Worm (Caenorhabditis elegans) whole organism, L4 larva: ENCODE data around the gene Y37A1A.2.

ENCODE experiments used
- D1046.2 ChIP-seq: fragments of 200-800 bp; sonication (Bioruptor generic); IDR thresholded peaks from 2 replicates; pipeline ENCODE4 v1.3.6; 2022; ENCODE audit warnings: missing genetic modification characterization, missing compliant biosample characterization
- F26F4.8 ChIP-seq: fragments of 200-800 bp; sonication (Bioruptor generic); conservative IDR thresholded peaks from 2 replicates; pipeline ENCODE4 v1.3.6; 2022; ENCODE audit warnings: missing genetic modification characterization, missing compliant biosample characterization
- Y105C5A.15 ChIP-seq: fragments of 200-800 bp; sonication (Bioruptor generic); IDR thresholded peaks from 2 replicates; pipeline ENCODE4 v1.3.6; 2022; ENCODE audit warnings: missing genetic modification characterization, missing compliant biosample characterization
- Y48G9A.11 ChIP-seq: fragments of 200-800 bp; sonication (Bioruptor generic); IDR thresholded peaks from 2 replicates; pipeline ENCODE4 v1.3.6; 2022; ENCODE audit warnings: missing genetic modification reagents, missing genetic modification characterization, missing compliant biosample characterization
- Y75B8A.6 ChIP-seq: fragments of 200-800 bp; sonication (Bioruptor generic); IDR thresholded peaks from 2 replicates; pipeline ENCODE4 v1.3.6; 2022; ENCODE audit warnings: missing genetic modification reagents, missing genetic modification characterization, missing compliant biosample characterization
- ZK337.2 ChIP-seq: fragments of 200-800 bp; sonication (Bioruptor generic); IDR thresholded peaks from 2 replicates; pipeline ENCODE4 v1.3.6; 2022; ENCODE audit warnings: missing genetic modification reagents, missing genetic modification characterization, missing compliant biosample characterization
- aha-1 ChIP-seq: fragments of 150-350 bp; peaks from one replicate; lab custom pipeline; 2014; ENCODE audit warnings: missing biosample characterization, missing genetic modification characterization
- ceh-20 ChIP-seq: fragments of 200-800 bp; sonication (Bioruptor generic); IDR thresholded peaks from 2 replicates; pipeline ENCODE4 v1.3.6; 2022; ENCODE audit warnings: missing genetic modification reagents, missing genetic modification characterization, missing compliant biosample characterization
- ceh-62 ChIP-seq: sonication (generic microtip); optimal IDR thresholded peaks from 2 replicates; lab custom pipeline; 2017; ENCODE audit warnings: missing biosample characterization, missing genetic modification characterization
- daf-8 ChIP-seq: fragments of 200-800 bp; sonication (Bioruptor generic); IDR thresholded peaks from 2 replicates; pipeline ENCODE4 v1.3.6; 2022; ENCODE audit warnings: missing genetic modification characterization, missing compliant biosample characterization
- dmd-9 ChIP-seq: fragments of 200-800 bp; sonication (Bioruptor generic); IDR thresholded peaks from 2 replicates; pipeline ENCODE4 v1.3.6; 2022; ENCODE audit warnings: missing genetic modification reagents, missing genetic modification characterization, missing compliant biosample characterization
- egl-27 ChIP-seq: sonication (generic microtip); optimal IDR thresholded peaks from 3 replicates; lab custom pipeline; 2017; ENCODE audit warnings: missing biosample characterization, missing genetic modification reagents, missing genetic modification characterization
- egl-43 ChIP-seq: fragments of 200-800 bp; sonication (Bioruptor generic); IDR thresholded peaks from 2 replicates; pipeline ENCODE4 v1.3.6; 2022; ENCODE audit warnings: missing genetic modification reagents, missing genetic modification characterization, missing compliant biosample characterization
- fkh-10 ChIP-seq: fragments of 150-350 bp; optimal IDR thresholded peaks from 2 replicates; lab custom pipeline; 2014; ENCODE audit warnings: missing biosample characterization, missing genetic modification reagents, missing genetic modification characterization
- fos-1 ChIP-seq: fragments of 150-350 bp; optimal IDR thresholded peaks from 2 replicates; lab custom pipeline; 2014; ENCODE audit warnings: missing biosample characterization, missing genetic modification characterization
- lim-7 ChIP-seq: fragments of 200-800 bp; sonication (Bioruptor generic); IDR thresholded peaks from 2 replicates; pipeline ENCODE4 v1.3.6; 2022; ENCODE audit warnings: missing genetic modification characterization, missing compliant biosample characterization
- madf-5 ChIP-seq, 2 experiments: fragments of 200-800 bp; sonication (Bioruptor generic); IDR thresholded peaks; 2 replicates each; pipeline ENCODE4 v1.3.6; 2022; ENCODE audit warnings: missing compliant biosample characterization in 2 of 2, missing genetic modification characterization in 2 of 2
- madf-9 ChIP-seq: fragments of 200-800 bp; sonication (Bioruptor generic); conservative IDR thresholded peaks from 2 replicates; pipeline ENCODE4 v1.3.6; 2022; ENCODE audit warnings: missing genetic modification reagents, missing genetic modification characterization, missing compliant biosample characterization
- mdt-29 ChIP-seq: fragments of 200-800 bp; sonication (Bioruptor generic); IDR thresholded peaks from 2 replicates; pipeline ENCODE4 v1.3.6; 2022; ENCODE audit warnings: missing genetic modification reagents, missing genetic modification characterization, missing compliant biosample characterization
- mes-2 ChIP-seq: sonication (generic microtip); optimal IDR thresholded peaks from 2 replicates; lab custom pipeline; 2016; ENCODE audit warnings: missing genotype, mild to moderate bottlenecking, missing genetic modification characterization, missing compliant biosample characterization; ENCODE audit not compliant: poor library complexity, severe bottlenecking
- mxl-3 ChIP-seq: fragments of 200-800 bp; sonication (Bioruptor generic); optimal IDR thresholded peaks from 2 replicates; lab custom pipeline; 2018; ENCODE audit warnings: mild to moderate bottlenecking, missing genetic modification characterization, missing compliant biosample characterization
- nhr-28 ChIP-seq: fragments of 150-350 bp; optimal IDR thresholded peaks from 2 replicates; lab custom pipeline; 2014; ENCODE audit warnings: missing biosample characterization, missing genetic modification characterization
- nhr-42 ChIP-seq: fragments of 200-800 bp; sonication (Bioruptor generic); IDR thresholded peaks from 2 replicates; pipeline ENCODE4 v1.3.6; 2022; ENCODE audit warnings: missing genetic modification characterization, missing compliant biosample characterization
- pqm-1 ChIP-seq: sonication (generic microtip); optimal IDR thresholded peaks from 2 replicates; lab custom pipeline; 2017; ENCODE audit warnings: missing biosample characterization, missing genetic modification characterization
- saeg-2 ChIP-seq: fragments of 200-800 bp; sonication (Bioruptor generic); IDR thresholded peaks from 2 replicates; pipeline ENCODE4 v1.3.6; 2022; ENCODE audit warnings: missing genetic modification reagents, missing genetic modification characterization, missing compliant biosample characterization
- sdz-12 ChIP-seq: fragments of 200-800 bp; sonication (Bioruptor generic); optimal IDR thresholded peaks from 2 replicates; lab custom pipeline; 2018; ENCODE audit warnings: mild to moderate bottlenecking, missing genetic modification characterization, missing compliant biosample characterization
- set-16 ChIP-seq: fragments of 200-800 bp; sonication (Bioruptor generic); IDR thresholded peaks from 2 replicates; pipeline ENCODE4 v1.3.6; 2022; ENCODE audit warnings: missing genetic modification reagents, missing genetic modification characterization, missing compliant biosample characterization
- snpc-1.2 ChIP-seq: fragments of 200-800 bp; sonication (Bioruptor generic); IDR thresholded peaks from 2 replicates; pipeline ENCODE4 v1.3.6; 2022; ENCODE audit warnings: missing genetic modification reagents, missing genetic modification characterization, missing compliant biosample characterization
- tag-97 ChIP-seq: fragments of 200-800 bp; sonication (Bioruptor generic); IDR thresholded peaks from 2 replicates; pipeline ENCODE4 v1.3.6; 2022; ENCODE audit warnings: missing genetic modification characterization, missing compliant biosample characterization
- tra-1 ChIP-seq: fragments of 200-800 bp; sonication (Bioruptor generic); IDR thresholded peaks from 2 replicates; pipeline ENCODE4 v1.3.6; 2022; ENCODE audit warnings: missing genetic modification reagents, missing genetic modification characterization, missing compliant biosample characterization
- unc-62 ChIP-seq, 3 experiments: fragments of 150-350 bp in 1 of 3; sonication (generic microtip); optimal IDR thresholded peaks in 2 of 3; peaks in 1 of 3; 1 replicate in 1 of 3; 2 replicates in 2 of 3; lab custom pipeline; 2014 to 2017; ENCODE audit warnings: missing biosample characterization in 3 of 3, missing genetic modification characterization in 3 of 3, missing genetic modification reagents in 3 of 3, missing genotype in 1 of 3
- vab-7 ChIP-seq: fragments of 200-800 bp; sonication (Bioruptor generic); IDR thresholded peaks from 2 replicates; pipeline ENCODE4 v1.3.6; 2022; ENCODE audit warnings: missing genetic modification reagents, missing genetic modification characterization, missing compliant biosample characterization
- zfp-3 ChIP-seq: fragments of 200-800 bp; sonication (Bioruptor generic); conservative IDR thresholded peaks from 2 replicates; pipeline ENCODE4 v1.3.6; 2022; ENCODE audit warnings: missing genetic modification reagents, missing genetic modification characterization, missing compliant biosample characterization

Y37A1A.2 gene

ce11 chrIV:13940847-13941246 lies 28.0 kb upstream of the Y37A1A.2 start:
- TF ChIP-seq ceh-20 (GFP tag; lab: Robert Waterston, UW) (no peak), pqm-1 (tag; lab: Kevin White, UChicago) (peak; percentile 28), aha-1 (peak; percentile 84), F26F4.8 (GFP tag; lab: Robert Waterston, UW) (no peak), mes-2 (tag; lab: Kevin White, UChicago) (no peak), nhr-28 (tag; lab: Kevin White, UChicago) (peak; percentile 9)

DNA sequence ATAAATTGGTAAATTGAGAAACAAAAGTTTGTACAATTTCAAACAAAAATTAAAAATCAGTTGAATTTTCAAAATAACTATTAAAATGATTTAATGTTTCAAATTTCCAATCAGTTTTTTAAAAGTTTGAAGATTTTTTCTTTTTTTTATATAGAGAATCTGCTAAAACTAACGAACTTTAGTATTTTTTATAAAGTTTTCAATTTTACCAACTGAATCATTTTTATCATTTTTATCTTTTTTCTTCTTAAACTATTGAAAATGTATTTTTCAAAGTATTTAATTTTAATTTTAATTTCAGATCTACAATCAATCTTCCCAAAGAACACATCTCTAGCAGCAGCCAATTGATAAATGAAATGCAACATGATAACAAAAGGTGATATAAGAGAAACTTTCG lies 21.3 kb upstream of the Y37A1A.2 start, which contains the start of gene Y37A1A.4:
Y37A1A.4 (plus strand) TSS at position 301 of the 400 bp plus-strand sequence.
- TF ChIP-seq set-16 (GFP tag; lab: Robert Waterston, UW) (no peak), aha-1 (no peak), nhr-42 (GFP tag; lab: Robert Waterston, UW) (no peak), daf-8 (no peak), egl-43 (GFP tag; lab: Robert Waterston, UW) (no peak), fos-1 (tag; lab: Kevin White, UChicago) (no peak), tra-1 (GFP tag; lab: Robert Waterston, UW) (no peak), lim-7 (GFP tag; lab: Robert Waterston, UW) (no peak), egl-27 (tag; lab: Kevin White, UChicago) (no peak), mxl-3 (no peak), fkh-10 (GFP tag; lab: Kevin White, UChicago) (no peak), saeg-2 (no peak), sdz-12 (no peak)
- TF ChIP-seq, all 104 proteins: peak for 0

DNA sequence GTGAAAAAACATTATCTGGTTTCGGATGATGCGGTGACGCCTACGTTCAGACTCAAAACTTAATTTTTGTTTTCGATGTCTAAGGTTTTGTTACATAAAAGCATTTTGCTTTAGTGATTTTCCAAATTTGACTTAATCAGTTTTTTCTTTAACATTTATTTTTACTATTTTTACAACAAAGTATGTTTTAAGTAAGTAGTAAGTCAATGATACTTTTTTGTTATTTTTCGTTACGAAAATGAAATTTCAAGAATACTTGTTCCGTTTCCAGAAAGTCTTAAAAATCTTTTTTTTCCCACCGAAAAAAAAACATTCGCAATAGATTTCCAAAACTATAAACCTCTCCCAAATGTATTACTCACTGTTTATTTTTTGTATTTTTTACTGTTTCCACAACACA lies 14.8 kb upstream of the Y37A1A.2 start:
- no peak for TF ChIP-seq ceh-62 (tag; lab: Kevin White, UChicago)
- TF ChIP-seq unc-62 (GFP tag; optimal IDR thresholded peaks at IDR 0.05 in 1 of 2; lab: Kevin White, UChicago) = peak in 1 of 2 experiments; percentile 98
- no peak for TF ChIP-seq unc-62 (tag; optimal IDR thresholded peaks at IDR 0.05; lab: Kevin White, UChicago)
- no peak for TF ChIP-seq madf-9 (GFP tag; lab: Robert Waterston, UW)

- TF ChIP-seq dmd-9 (GFP tag; lab: Robert Waterston, UW) (peak; percentile 77; the same call in 1 of the 2 replicates), D1046.2 (peak; percentile 70; the same call in 1 of the 2 replicates), mdt-29 (GFP tag; lab: Robert Waterston, UW) (peak; percentile 74; the same call in 1 of the 2 replicates), zfp-3 (peak; percentile 55), Y75B8A.6 (0 out of 2 replicates have a peak, but pooled peaks have one; percentile 38), ZK337.2 (GFP tag; lab: Robert Waterston, UW) (peak; percentile 63; the same call in 1 of the 2 replicates), Y48G9A.11 (peak; percentile 40; the same call in 1 of the 2 replicates), tag-97 (peak; percentile 94), madf-5 (GFP tag; IDR thresholded peaks at IDR 0.05; lab: Robert Waterston, UW) (peak in 1 of 2 experiments; percentile 82; a peak in 1 of 4 replicates), Y105C5A.15 (GFP tag; lab: Robert Waterston, UW) (peak; percentile 75; the same call in 1 of the 2 replicates), vab-7 (GFP tag; lab: Robert Waterston, UW) (peak; percentile 73), snpc-1.2 (GFP tag; lab: Robert Waterston, UW) (peak; percentile 92), daf-8 (0 out of 2 replicates have a peak, but pooled peaks have one; percentile 32)
Measured at ce11 chrIV:13922289-13922688, 9.5 kb upstream of the Y37A1A.2 start.

- TF ChIP-seq snpc-1.2 (GFP tag; lab: Robert Waterston, UW) = peak; percentile 63
Measured at ce11 chrIV:13920974-13921373, 8.1 kb upstream of the Y37A1A.2 start.
